Worm (Caenorhabditis elegans) whole organism, early embryonic: Measurements from ENCODE around the gene kin-4.

Source experiments
- ama-1 ChIP-seq: fragments of 150-350 bp; optimal IDR thresholded peaks from 2 replicates; lab custom pipeline; 2014
- ceh-36 ChIP-seq: sonication (generic microtip); optimal IDR thresholded peaks from 2 replicates; lab custom pipeline; 2016; ENCODE audit warnings: missing genetic modification characterization, inconsistent platforms, missing compliant biosample characterization
- scrt-1 ChIP-seq: fragments of 200-800 bp; sonication (Bioruptor generic); IDR thresholded peaks from 2 replicates; pipeline ENCODE4 v1.3.6; 2022; ENCODE audit warnings: missing genetic modification characterization, missing compliant biosample characterization
- tbx-11 ChIP-seq: fragments of 200-800 bp; sonication (Bioruptor generic); IDR thresholded peaks from 2 replicates; pipeline ENCODE4 v1.3.6; 2022; ENCODE audit warnings: missing genetic modification characterization, missing compliant biosample characterization
- tra-4 ChIP-seq: sonication (generic microtip); optimal IDR thresholded peaks from 2 replicates; lab custom pipeline; 2017; ENCODE audit warnings: missing genetic modification characterization, missing compliant biosample characterization

ce11 chrIV:11489610-11490339, 64.2 kb downstream of the kin-4 start:
- TF ChIP-seq ama-1 (no peak), scrt-1 (no peak), ceh-36 (no peak), tbx-11 (no peak), tra-4 (tag; lab: Kevin White, UChicago) (no peak)
